Fruit fly (Drosophila melanogaster) whole organism, embryonic: ENCODE measurements around the gene CG7296.

Experiments
- Asciz ChIP-seq: fragments of 200-800 bp; sonication (Bioruptor generic); optimal IDR thresholded peaks from 2 replicates; lab custom pipeline; 2017; ENCODE audit warnings: missing biosample characterization, mild to moderate bottlenecking, missing genetic modification characterization, missing genetic modification reagents
- CG10366 ChIP-seq: fragments of 200-800 bp; sonication (Bioruptor generic); IDR thresholded peaks from 2 replicates; pipeline ENCODE4 v1.3.6; 2022; ENCODE audit warnings: missing biosample characterization, missing genetic modification characterization
- CG10543 ChIP-seq: fragments of 200-800 bp; sonication (Bioruptor generic); optimal IDR thresholded peaks from 3 replicates; lab custom pipeline; 2017; ENCODE audit warnings: missing biosample characterization, mild to moderate bottlenecking, missing genetic modification characterization, moderate library complexity
- CG10979 ChIP-seq: fragments of 200-800 bp; sonication (Bioruptor generic); optimal IDR thresholded peaks from 2 replicates; lab custom pipeline; 2018; ENCODE audit warnings: missing biosample characterization, mild to moderate bottlenecking, missing genetic modification characterization, moderate library complexity
- CG12155 ChIP-seq: fragments of 200-800 bp; sonication (Bioruptor generic); optimal IDR thresholded peaks from 3 replicates; lab custom pipeline; 2016; ENCODE audit warnings: missing biosample characterization, missing genetic modification characterization
- CG12299 ChIP-seq: fragments of 200-800 bp; sonication (Bioruptor generic); optimal IDR thresholded peaks from 2 replicates; lab custom pipeline; 2018; ENCODE audit warnings: missing biosample characterization, mild to moderate bottlenecking, missing genetic modification characterization
- CG12744 ChIP-seq: fragments of 200-800 bp; sonication (Bioruptor generic); optimal IDR thresholded peaks from 2 replicates; lab custom pipeline; 2016; ENCODE audit warnings: missing biosample characterization, missing genetic modification characterization
- CG12769 ChIP-seq: fragments of 200-800 bp; sonication (Bioruptor generic); optimal IDR thresholded peaks from 2 replicates; lab custom pipeline; 2019; ENCODE audit warnings: missing biosample characterization, mild to moderate bottlenecking, missing genetic modification characterization, moderate library complexity
- CG15269 ChIP-seq: fragments of 200-800 bp; sonication (Bioruptor generic); optimal IDR thresholded peaks from 2 replicates; lab custom pipeline; 2018; ENCODE audit warnings: missing biosample characterization, mild to moderate bottlenecking, missing genetic modification characterization, moderate library complexity
- CG16779 ChIP-seq: fragments of 200-800 bp; sonication (Bioruptor generic); IDR thresholded peaks from 2 replicates; pipeline ENCODE4 v1.3.6; 2022; ENCODE audit warnings: missing biosample characterization, missing genetic modification characterization
- CG17328 ChIP-seq: fragments of 200-800 bp; sonication (Bioruptor generic); IDR thresholded peaks from 2 replicates; pipeline ENCODE4 v1.3.6; 2022; ENCODE audit warnings: missing biosample characterization, missing genetic modification characterization
- CG3163 ChIP-seq: fragments of 200-800 bp; sonication (Bioruptor generic); optimal IDR thresholded peaks from 3 replicates; lab custom pipeline; 2016; ENCODE audit warnings: missing biosample characterization, missing genetic modification characterization
- CG32772 ChIP-seq: fragments of 200-800 bp; sonication (Bioruptor generic); IDR thresholded peaks from 2 replicates; pipeline ENCODE4 v1.3.6; 2022; ENCODE audit warnings: missing biosample characterization, missing genetic modification characterization
- CG6683 ChIP-seq: fragments of 200-800 bp; sonication (Bioruptor generic); optimal IDR thresholded peaks from 2 replicates; lab custom pipeline; 2017; ENCODE audit warnings: missing biosample characterization, mild to moderate bottlenecking, missing genetic modification characterization, missing genetic modification reagents
- CG7372 ChIP-seq: fragments of 200-800 bp; sonication (Bioruptor generic); IDR thresholded peaks from 2 replicates; pipeline ENCODE4 v1.3.6; 2022; ENCODE audit warnings: missing biosample characterization, missing genetic modification characterization
- CG7556 ChIP-seq: fragments of 200-800 bp; sonication (Bioruptor generic); optimal IDR thresholded peaks from 2 replicates; lab custom pipeline; 2017; ENCODE audit warnings: missing biosample characterization, mild to moderate bottlenecking, missing genetic modification characterization
- CG8089 ChIP-seq: fragments of 200-800 bp; sonication (Bioruptor generic); optimal IDR thresholded peaks from 3 replicates; lab custom pipeline; 2016; ENCODE audit warnings: missing biosample characterization, missing genetic modification characterization
- CG8281 ChIP-seq: fragments of 200-800 bp; sonication (Bioruptor generic); optimal IDR thresholded peaks from 2 replicates; lab custom pipeline; 2018; ENCODE audit warnings: missing biosample characterization, mild to moderate bottlenecking, missing genetic modification characterization, moderate library complexity
- CG8765 ChIP-seq: fragments of 200-800 bp; sonication (Bioruptor generic); IDR thresholded peaks from 2 replicates; pipeline ENCODE4 v1.3.6; 2022; ENCODE audit warnings: missing biosample characterization, missing genetic modification characterization
- CG9797 ChIP-seq: fragments of 200-800 bp; sonication (Bioruptor generic); optimal IDR thresholded peaks from 3 replicates; lab custom pipeline; 2018; ENCODE audit warnings: missing biosample characterization, mild to moderate bottlenecking, missing genetic modification characterization
- Camta ChIP-seq: fragments of 200-800 bp; sonication (Bioruptor generic); optimal IDR thresholded peaks from 2 replicates; lab custom pipeline; 2016; ENCODE audit warnings: missing biosample characterization, missing genetic modification characterization
- Dip3 ChIP-seq: fragments of 200-800 bp; sonication (Bioruptor generic); optimal IDR thresholded peaks from 3 replicates; lab custom pipeline; 2016; ENCODE audit warnings: missing biosample characterization, missing genetic modification characterization
- HLH54F ChIP-seq: fragments of 200-800 bp; sonication (Bioruptor generic); optimal IDR thresholded peaks from 3 replicates; lab custom pipeline; 2016; ENCODE audit warnings: missing biosample characterization, missing genetic modification characterization
- HLHmδ ChIP-seq: fragments of 200-800 bp; sonication (Bioruptor generic); optimal IDR thresholded peaks from 2 replicates; lab custom pipeline; 2018; ENCODE audit warnings: missing biosample characterization, mild to moderate bottlenecking, missing genetic modification characterization, moderate library complexity
- Med ChIP-seq: fragments of 200-800 bp; sonication (Bioruptor generic); peaks from one replicate; lab custom pipeline; 2016; ENCODE audit warnings: missing biosample characterization, missing genetic modification characterization, mild to moderate bottlenecking, inconsistent platforms, moderate library complexity
- NC2α ChIP-seq: fragments of 200-800 bp; sonication (Bioruptor generic); optimal IDR thresholded peaks from 2 replicates; lab custom pipeline; 2016; ENCODE audit warnings: missing biosample characterization, missing genetic modification characterization
- NC2β ChIP-seq: fragments of 200-800 bp; sonication (Bioruptor generic); optimal IDR thresholded peaks from 2 replicates; lab custom pipeline; 2016; ENCODE audit warnings: missing biosample characterization, missing genetic modification characterization
- NFAT ChIP-seq: fragments of 200-800 bp; sonication (Bioruptor generic); IDR thresholded peaks from 2 replicates; pipeline ENCODE4 v1.3.6; 2022; ENCODE audit warnings: missing biosample characterization, missing genetic modification characterization
- Nf-YA ChIP-seq: fragments of 200-800 bp; sonication (Bioruptor generic); IDR thresholded peaks from 2 replicates; pipeline ENCODE4 v1.3.6; 2022; ENCODE audit warnings: missing biosample characterization, missing genetic modification characterization
- Oaz ChIP-seq: fragments of 200-800 bp; sonication (Bioruptor generic); IDR thresholded peaks from 2 replicates; pipeline ENCODE4 v1.3.6; 2022; ENCODE audit warnings: missing biosample characterization, missing genetic modification characterization
- Optix ChIP-seq: fragments of 200-800 bp; sonication (Bioruptor generic); IDR thresholded peaks from 3 replicates; pipeline ENCODE4 v1.3.6; 2022; ENCODE audit warnings: missing biosample characterization, missing genetic modification characterization
- Scr ChIP-seq: fragments of 200-800 bp; sonication (Bioruptor generic); IDR thresholded peaks from 2 replicates; pipeline ENCODE4 v1.3.6; 2022; ENCODE audit warnings: missing biosample characterization, missing genetic modification characterization; ENCODE audit not compliant: partially characterized antibody
- Spps ChIP-seq: fragments of 200-800 bp; sonication (Bioruptor generic); optimal IDR thresholded peaks from 2 replicates; lab custom pipeline; 2018; ENCODE audit warnings: missing biosample characterization, mild to moderate bottlenecking, missing genetic modification characterization
- al ChIP-seq: fragments of 200-800 bp; sonication (Bioruptor generic); IDR thresholded peaks from 2 replicates; pipeline ENCODE4 v1.3.6; 2022; ENCODE audit warnings: missing biosample characterization, missing genetic modification characterization
- amos ChIP-seq: fragments of 200-800 bp; sonication (Bioruptor generic); IDR thresholded peaks from 2 replicates; pipeline ENCODE4 v1.3.6; 2022; ENCODE audit warnings: missing biosample characterization, missing genetic modification characterization; ENCODE audit not compliant: partially characterized antibody
- crp ChIP-seq, 2 experiments: fragments of 200-800 bp; sonication (Bioruptor generic); optimal IDR thresholded peaks; 2 replicates in 1 of 2; 3 replicates in 1 of 2; lab custom pipeline; 2017; ENCODE audit warnings: missing biosample characterization in 2 of 2, missing genetic modification characterization in 2 of 2, mild to moderate bottlenecking in 1 of 2, moderate library complexity in 1 of 2
- cwo ChIP-seq: fragments of 200-800 bp; sonication (Bioruptor generic); optimal IDR thresholded peaks from 3 replicates; lab custom pipeline; 2017; ENCODE audit warnings: missing biosample characterization, missing genetic modification characterization, mild to moderate bottlenecking, moderate library complexity, missing genetic modification reagents
- fd64A ChIP-seq: fragments of 200-800 bp; sonication (Bioruptor generic); optimal IDR thresholded peaks from 3 replicates; lab custom pipeline; 2018; ENCODE audit warnings: missing biosample characterization, mild to moderate bottlenecking, missing genetic modification characterization
- gce ChIP-seq: fragments of 200-800 bp; sonication (Bioruptor generic); IDR thresholded peaks from 3 replicates; pipeline ENCODE4 v1.3.6; 2022; ENCODE audit warnings: missing biosample characterization, missing genetic modification characterization
- lmd ChIP-seq: fragments of 200-800 bp; sonication (Bioruptor generic); IDR thresholded peaks from 2 replicates; pipeline ENCODE4 v1.3.6; 2022; ENCODE audit warnings: missing biosample characterization, missing genetic modification characterization
- maf-S ChIP-seq: fragments of 200-800 bp; sonication (Bioruptor generic); optimal IDR thresholded peaks from 2 replicates; lab custom pipeline; 2016; ENCODE audit warnings: missing biosample characterization, missing genetic modification characterization
- p53 ChIP-seq: fragments of 200-800 bp; sonication (Bioruptor generic); optimal IDR thresholded peaks from 2 replicates; lab custom pipeline; 2016; ENCODE audit warnings: missing biosample characterization, missing genetic modification characterization
- pnt ChIP-seq: fragments of 200-800 bp; sonication (Bioruptor generic); optimal IDR thresholded peaks from 3 replicates; lab custom pipeline; 2016; ENCODE audit warnings: missing biosample characterization, missing genetic modification characterization
- sob ChIP-seq: fragments of 200-800 bp; sonication (Bioruptor generic); IDR thresholded peaks from 2 replicates; pipeline ENCODE4 v1.3.6; 2022; ENCODE audit warnings: missing biosample characterization, missing genetic modification characterization
- sr ChIP-seq: fragments of 200-800 bp; sonication (Bioruptor generic); IDR thresholded peaks from 3 replicates; pipeline ENCODE4 v1.3.6; 2022; ENCODE audit warnings: missing biosample characterization, missing genetic modification characterization
- tap ChIP-seq: fragments of 200-800 bp; optimal IDR thresholded peaks from 3 replicates; lab custom pipeline; 2019; ENCODE audit warnings: missing biosample characterization, mild to moderate bottlenecking, missing genetic modification characterization, moderate library complexity
- tin ChIP-seq: fragments of 200-800 bp; sonication (Bioruptor generic); optimal IDR thresholded peaks from 3 replicates; lab custom pipeline; 2016; ENCODE audit warnings: missing biosample characterization, missing genetic modification characterization
- tx ChIP-seq: fragments of 200-800 bp; sonication (Bioruptor generic); optimal IDR thresholded peaks from 2 replicates; lab custom pipeline; 2016; ENCODE audit warnings: missing biosample characterization, missing genetic modification characterization
- vfl ChIP-seq: fragments of 200-800 bp; sonication (Bioruptor generic); optimal IDR thresholded peaks from 2 replicates; lab custom pipeline; 2016; ENCODE audit warnings: missing biosample characterization, missing genetic modification characterization
- z ChIP-seq: fragments of 200-800 bp; sonication (Bioruptor generic); IDR thresholded peaks from 3 replicates; pipeline ENCODE4 v1.3.6; 2022; ENCODE audit warnings: missing biosample characterization, missing genetic modification characterization

Gene CG7296

dm6 chr2L:10661490-10662240 is 25.2 kb downstream of the CG7296 start, which contains the start of gene CG31871 (continued):
- TF ChIP-seq fd64A (no peak), CG15269 (tag; lab: Kevin White, UChicago) (peak; percentile 82), maf-S (GFP tag; lab: Kevin White, UChicago) (no peak), CG9797 (GFP tag; lab: Kevin White, UChicago) (no peak), Scr (GFP tag; lab: Robert Waterston, UW) (no peak), Nf-YA (GFP tag; lab: Robert Waterston, UW) (peak; percentile 23; the same call in 1 of the 2 replicates), Med (GFP tag; lab: Kevin White, UChicago) (peak; percentile 68), Optix (GFP tag; lab: Robert Waterston, UW) (no peak), CG12299 (tag; lab: Kevin White, UChicago) (peak; percentile 48), z (GFP tag; lab: Robert Waterston, UW) (no peak), CG32772 (peak; percentile 76), al (GFP tag; lab: Robert Waterston, UW) (peak; percentile 66), NC2α (no peak), CG8281 (tag; lab: Kevin White, UChicago) (peak; percentile 55), CG8089 (no peak), CG16779 (GFP tag; lab: Robert Waterston, UW) (no peak), CG12769 (tag; lab: Kevin White, UChicago) (peak; percentile 30), pnt (GFP tag; lab: Kevin White, UChicago) (no peak), tx (GFP tag; lab: Kevin White, UChicago) (no peak), Dip3 (GFP tag; lab: Kevin White, UChicago) (no peak), CG12744 (no peak), NFAT (no peak), NC2β (GFP tag; lab: Kevin White, UChicago) (no peak), CG17328 (GFP tag; lab: Robert Waterston, UW) (peak; percentile 73), lmd (GFP tag; lab: Robert Waterston, UW) (peak; percentile 75), CG6683 (GFP tag; lab: Kevin White, UChicago) (no peak), p53 (GFP tag; lab: Kevin White, UChicago) (no peak), cwo (GFP tag; lab: Kevin White, UChicago) (peak; percentile 63), Asciz (GFP tag; lab: Kevin White, UChicago) (peak; percentile 77), gce (GFP tag; lab: Robert Waterston, UW) (no peak), CG7372 (GFP tag; lab: Robert Waterston, UW) (no peak), CG12155 (GFP tag; lab: Kevin White, UChicago) (peak; percentile 19), Camta (GFP tag; lab: Kevin White, UChicago) (no peak), CG3163 (GFP tag; lab: Kevin White, UChicago) (no peak), tap (peak; percentile 75), tin (GFP tag; lab: Kevin White, UChicago) (peak; percentile 38), sob (GFP tag; lab: Robert Waterston, UW) (no peak), CG10366 (GFP tag; lab: Robert Waterston, UW) (peak; percentile 48), CG10543 (peak; percentile 32), sr (GFP tag; lab: Robert Waterston, UW) (0 out of 3 replicates have a peak, but pooled peaks have one; percentile 11), Spps (tag; lab: Kevin White, UChicago) (peak; percentile 36), HLH54F (GFP tag; lab: Kevin White, UChicago) (no peak), vfl (GFP tag; lab: Kevin White, UChicago) (no peak), CG7556 (GFP tag; lab: Kevin White, UChicago) (peak; percentile 81), CG8765 (GFP tag; lab: Robert Waterston, UW) (no peak), CG10979 (tag; lab: Kevin White, UChicago) (peak; percentile 83), amos (GFP tag; lab: Robert Waterston, UW) (no peak), Oaz (GFP tag; lab: Robert Waterston, UW) (peak; percentile 40; the same call in 1 of the 2 replicates), crp (GFP tag; optimal IDR thresholded peaks at IDR 0.05; lab: Kevin White, UChicago) (peak in 1 of 2 experiments; percentile 61), HLHmδ (peak; percentile 64)
